Worm (Caenorhabditis elegans): Measurements from ENCODE around the gene suf-1.

DNA sequence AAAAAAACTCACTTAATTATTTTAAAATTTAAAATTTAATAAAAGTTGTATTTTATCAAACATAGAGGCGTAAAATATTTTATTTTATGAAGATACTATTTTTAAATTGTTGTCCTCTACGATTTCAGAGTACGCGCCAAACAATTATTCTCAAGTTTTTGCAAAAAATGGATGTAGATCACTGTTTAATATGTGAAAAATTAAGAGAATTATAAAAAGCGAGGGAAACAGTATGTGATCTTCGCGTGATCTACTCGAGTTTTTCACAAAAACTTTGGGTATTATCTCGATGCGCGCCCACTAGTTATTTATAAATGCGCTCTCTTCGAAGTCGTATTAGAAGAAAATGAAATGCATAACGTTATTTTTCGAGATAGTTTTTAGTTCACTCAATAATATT is 45.2 kb downstream of the suf-1 start:
- no peak for TF ChIP-seq pros-1 (tag; optimal IDR thresholded peaks at IDR 0.05)
- no peak for TF ChIP-seq unc-86 (tag; optimal IDR thresholded peaks at IDR 0.05)
- TF ChIP-seq unc-3 (GFP tag; conservative IDR thresholded peaks at IDR 0.05) = no peak
- no peak for TF ChIP-seq unc-3 (tag; optimal IDR thresholded peaks at IDR 0.05)
- TF ChIP-seq fkh-10 (GFP tag; optimal IDR thresholded peaks at IDR 0.05) = no peak
- no peak for TF ChIP-seq ceh-19 (GFP tag; optimal IDR thresholded peaks at IDR 0.05)
- TF ChIP-seq nfya-1 (tag; optimal IDR thresholded peaks at IDR 0.05) = no peak
- no peak for TF ChIP-seq ceh-22 (tag; optimal IDR thresholded peaks at IDR 0.05)
- TF ChIP-seq ceh-6 (GFP tag; optimal IDR thresholded peaks at IDR 0.05) = no peak
- TF ChIP-seq pqm-1 (tag; optimal IDR thresholded peaks at IDR 0.05) = no peak
- no peak for TF ChIP-seq fax-1 (tag; optimal IDR thresholded peaks at IDR 0.05)
- no peak for TF ChIP-seq ahr-1 (tag; optimal IDR thresholded peaks at IDR 0.05)
- TF ChIP-seq odd-2 (tag; optimal IDR thresholded peaks at IDR 0.05) = no peak
- TF ChIP-seq sox-4 (tag; optimal IDR thresholded peaks at IDR 0.05) = no peak
- TF ChIP-seq ceh-14 (tag; optimal IDR thresholded peaks at IDR 0.05) = no peak
